Fruit fly (Drosophila melanogaster) whole organism, embryonic: ENCODE results near the gene MEP-1.

Experiments
- CG10147 ChIP-seq: fragments of 200-800 bp; sonication (Bioruptor generic); optimal IDR thresholded peaks from 2 replicates; lab custom pipeline; 2019; ENCODE audit warnings: missing biosample characterization, mild to moderate bottlenecking, missing genetic modification characterization, moderate library complexity
- CG10321 ChIP-seq: fragments of 200-800 bp; sonication (Bioruptor generic); IDR thresholded peaks from 2 replicates; pipeline ENCODE4 v1.3.6; 2022; ENCODE audit warnings: missing biosample characterization, missing genetic modification characterization
- CG11456 ChIP-seq: fragments of 200-800 bp; sonication (Bioruptor generic); IDR thresholded peaks from 3 replicates; pipeline ENCODE4 v1.3.6; 2022; ENCODE audit warnings: missing biosample characterization, missing genetic modification characterization
- CG13296 ChIP-seq: fragments of 200-800 bp; sonication (Bioruptor generic); optimal IDR thresholded peaks from 3 replicates; lab custom pipeline; 2018; ENCODE audit warnings: missing biosample characterization, mild to moderate bottlenecking, missing genetic modification characterization
- CG14667 ChIP-seq: fragments of 200-800 bp; sonication (Bioruptor generic); IDR thresholded peaks from 2 replicates; pipeline ENCODE4 v1.3.6; 2022; ENCODE audit warnings: missing biosample characterization, missing genetic modification characterization
- CG15601 ChIP-seq: fragments of 200-800 bp; sonication (Bioruptor generic); optimal IDR thresholded peaks from 3 replicates; lab custom pipeline; 2019; ENCODE audit warnings: missing biosample characterization, mild to moderate bottlenecking, missing genetic modification characterization, moderate library complexity
- CG17328 ChIP-seq: fragments of 200-800 bp; sonication (Bioruptor generic); IDR thresholded peaks from 2 replicates; pipeline ENCODE4 v1.3.6; 2022; ENCODE audit warnings: missing biosample characterization, missing genetic modification characterization
- CG18599 ChIP-seq: fragments of 200-800 bp; sonication (Bioruptor generic); optimal IDR thresholded peaks from 3 replicates; lab custom pipeline; 2017; ENCODE audit warnings: missing biosample characterization, missing genetic modification characterization, mild to moderate bottlenecking, moderate library complexity, missing genetic modification reagents
- CG2875 ChIP-seq: fragments of 200-800 bp; sonication (Bioruptor generic); optimal IDR thresholded peaks from 2 replicates; lab custom pipeline; 2017; ENCODE audit warnings: missing biosample characterization, mild to moderate bottlenecking, missing genetic modification characterization, missing genetic modification reagents
- CG32767 ChIP-seq: fragments of 200-800 bp; sonication (Bioruptor generic); IDR thresholded peaks from 2 replicates; pipeline ENCODE4 v1.3.6; 2022; ENCODE audit warnings: missing biosample characterization, missing genetic modification characterization
- CG3847 ChIP-seq: fragments of 200-800 bp; sonication (Bioruptor generic); IDR thresholded peaks from 2 replicates; pipeline ENCODE4 v1.3.6; 2022; ENCODE audit warnings: missing biosample characterization, missing genetic modification characterization
- CG4360 ChIP-seq: fragments of 200-800 bp; sonication (Bioruptor generic); IDR thresholded peaks from 2 replicates; pipeline ENCODE4 v1.3.6; 2022; ENCODE audit warnings: missing biosample characterization, missing genetic modification characterization
- CG4707 ChIP-seq: fragments of 200-800 bp; sonication (Bioruptor generic); optimal IDR thresholded peaks from 2 replicates; lab custom pipeline; 2018; ENCODE audit warnings: missing biosample characterization, mild to moderate bottlenecking, missing genetic modification characterization, moderate library complexity
- CG4854 ChIP-seq: fragments of 200-800 bp; sonication (Bioruptor generic); optimal IDR thresholded peaks from 2 replicates; lab custom pipeline; 2016; ENCODE audit warnings: missing biosample characterization, missing genetic modification characterization, inconsistent platforms
- CG7928 ChIP-seq: fragments of 200-800 bp; sonication (Bioruptor generic); optimal IDR thresholded peaks from 2 replicates; lab custom pipeline; 2017; ENCODE audit warnings: missing biosample characterization, mild to moderate bottlenecking, missing genetic modification characterization
- CG7963 ChIP-seq: fragments of 200-800 bp; sonication (Bioruptor generic); IDR thresholded peaks from 3 replicates; pipeline ENCODE4 v1.3.6; 2022; ENCODE audit warnings: missing biosample characterization, missing genetic modification characterization; ENCODE audit not compliant: partially characterized antibody
- D ChIP-seq, 2 experiments: fragments of 200-800 bp in 1 of 2; fragments of >200 bp in 1 of 2; sonication (Bioruptor generic) in 1 of 2; optimal IDR thresholded peaks; 2 replicates in 1 of 2; 3 replicates in 1 of 2; lab custom pipeline; 2017; ENCODE audit warnings: mild to moderate bottlenecking in 1 of 2, missing biosample characterization in 1 of 2, missing genetic modification characterization in 1 of 2, missing genetic modification reagents in 1 of 2
- Dek ChIP-seq: fragments of 200-800 bp; sonication (Bioruptor generic); optimal IDR thresholded peaks from 3 replicates; lab custom pipeline; 2019; ENCODE audit warnings: missing biosample characterization, mild to moderate bottlenecking, missing genetic modification characterization, moderate library complexity
- Doc2 ChIP-seq: fragments of 200-800 bp; sonication (Bioruptor generic); IDR thresholded peaks from 2 replicates; pipeline ENCODE4 v1.3.6; 2022; ENCODE audit warnings: missing biosample characterization, missing genetic modification characterization
- Drgx ChIP-seq: fragments of 200-800 bp; sonication (Bioruptor generic); IDR thresholded peaks from 2 replicates; pipeline ENCODE4 v1.3.6; 2022; ENCODE audit warnings: missing biosample characterization, missing genetic modification characterization
- E2f1 ChIP-seq: fragments of 200-800 bp; sonication (Bioruptor generic); IDR thresholded peaks from 2 replicates; pipeline ENCODE4 v1.3.6; 2022; ENCODE audit warnings: missing biosample characterization, missing genetic modification characterization
- Fer2 ChIP-seq: fragments of 200-800 bp; sonication (Bioruptor generic); optimal IDR thresholded peaks from 2 replicates; lab custom pipeline; 2018; ENCODE audit warnings: missing biosample characterization, mild to moderate bottlenecking, missing genetic modification characterization, moderate library complexity
- HLH4C ChIP-seq: fragments of 200-800 bp; sonication (Bioruptor generic); IDR thresholded peaks from 3 replicates; pipeline ENCODE4 v1.3.6; 2022; ENCODE audit warnings: missing biosample characterization, missing genetic modification characterization; ENCODE audit not compliant: partially characterized antibody
- HmgD ChIP-seq: fragments of 200-800 bp; sonication (Bioruptor generic); optimal IDR thresholded peaks from 3 replicates; lab custom pipeline; 2016; ENCODE audit warnings: missing biosample characterization, missing genetic modification characterization
- Kr ChIP-seq: fragments of 200-800 bp; sonication (Bioruptor generic); optimal IDR thresholded peaks from 2 replicates; lab custom pipeline; 2017; ENCODE audit warnings: missing biosample characterization, mild to moderate bottlenecking, missing genetic modification characterization
- Lhr ChIP-seq: fragments of 200-800 bp; sonication (Bioruptor generic); optimal IDR thresholded peaks from 3 replicates; lab custom pipeline; 2017; ENCODE audit warnings: mild to moderate bottlenecking, missing biosample characterization, missing genetic modification reagents, missing genetic modification characterization
- NK7.1 ChIP-seq: fragments of 200-800 bp; sonication (Bioruptor generic); optimal IDR thresholded peaks from 3 replicates; lab custom pipeline; 2016; ENCODE audit warnings: missing biosample characterization, missing genetic modification characterization
- Opbp ChIP-seq: fragments of 200-800 bp; sonication (Bioruptor generic); IDR thresholded peaks from 3 replicates; pipeline ENCODE4 v1.3.6; 2022; ENCODE audit warnings: missing biosample characterization, missing genetic modification characterization; ENCODE audit not compliant: partially characterized antibody
- Sin3A ChIP-seq: fragments of >200 bp; optimal IDR thresholded peaks from 2 replicates; lab custom pipeline; 2018
- aop ChIP-seq: fragments of 200-800 bp; sonication (Bioruptor generic); IDR thresholded peaks from 2 replicates; pipeline ENCODE4 v1.3.6; 2022; ENCODE audit warnings: missing biosample characterization, missing genetic modification characterization
- az2 ChIP-seq: fragments of 200-800 bp; sonication (Bioruptor generic); optimal IDR thresholded peaks from 3 replicates; lab custom pipeline; 2016; ENCODE audit warnings: missing biosample characterization, missing genetic modification characterization
- br ChIP-seq: fragments of >200 bp; optimal IDR thresholded peaks from 2 replicates; lab custom pipeline; 2017
- cad ChIP-seq: fragments of >200 bp; optimal IDR thresholded peaks from 2 replicates; lab custom pipeline; 2017; ENCODE audit warnings: missing biosample characterization, missing genetic modification characterization
- cato ChIP-seq: fragments of 200-800 bp; sonication (Bioruptor generic); optimal IDR thresholded peaks from 2 replicates; lab custom pipeline; 2016; ENCODE audit warnings: missing biosample characterization, missing genetic modification characterization, borderline replicate concordance
- dpn ChIP-seq, 2 experiments: fragments of 200-800 bp; sonication (Bioruptor generic); optimal IDR thresholded peaks; 3 replicates each; lab custom pipeline; 2016; ENCODE audit warnings: missing biosample characterization in 2 of 2, missing genetic modification characterization in 2 of 2
- fd3F ChIP-seq: fragments of 200-800 bp; sonication (Bioruptor generic); optimal IDR thresholded peaks from 2 replicates; lab custom pipeline; 2018; ENCODE audit warnings: missing biosample characterization, mild to moderate bottlenecking, missing genetic modification characterization, moderate library complexity
- gce ChIP-seq: fragments of 200-800 bp; sonication (Bioruptor generic); IDR thresholded peaks from 3 replicates; pipeline ENCODE4 v1.3.6; 2022; ENCODE audit warnings: missing biosample characterization, missing genetic modification characterization
- lov ChIP-seq, 2 experiments: fragments of 200-800 bp in 1 of 2; fragments of >200 bp in 1 of 2; sonication (Bioruptor generic) in 1 of 2; IDR thresholded peaks in 1 of 2; optimal IDR thresholded peaks in 1 of 2; 2 replicates in 1 of 2; 3 replicates in 1 of 2; pipeline versions ENCODE4 v1.3.6 to Lab custom; 2017 to 2022; ENCODE audit warnings: missing biosample characterization in 1 of 2, missing genetic modification characterization in 1 of 2
- oc ChIP-seq: fragments of 200-800 bp; sonication (Bioruptor generic); optimal IDR thresholded peaks from 2 replicates; lab custom pipeline; 2018; ENCODE audit warnings: missing biosample characterization, mild to moderate bottlenecking, missing genetic modification characterization, moderate library complexity
- pan ChIP-seq, 4 experiments: fragments of >200 bp in 3 of 4; fragments of 200-800 bp in 1 of 4; sonication (Bioruptor generic) in 1 of 4; optimal IDR thresholded peaks in 3 of 4; IDR thresholded peaks in 1 of 4; 2 replicates each; pipeline versions ENCODE4 v1.3.6 to Lab custom; 2017 to 2022; ENCODE audit warnings: missing biosample characterization in 2 of 4, missing genetic modification characterization in 2 of 4, mixed read lengths in 1 of 4
- pb ChIP-seq: fragments of 200-800 bp; sonication (Bioruptor generic); optimal IDR thresholded peaks from 3 replicates; lab custom pipeline; 2016; ENCODE audit warnings: missing biosample characterization, missing genetic modification characterization
- pfk ChIP-seq: fragments of 200-800 bp; sonication (Bioruptor generic); optimal IDR thresholded peaks from 2 replicates; lab custom pipeline; 2018; ENCODE audit warnings: missing biosample characterization, mild to moderate bottlenecking, missing genetic modification characterization, moderate library complexity
- pum ChIP-seq: fragments of 200-800 bp; sonication (Bioruptor generic); optimal IDR thresholded peaks from 2 replicates; lab custom pipeline; 2016; ENCODE audit warnings: missing biosample characterization, missing genetic modification characterization
- repo ChIP-seq: fragments of 200-800 bp; sonication (Bioruptor generic); optimal IDR thresholded peaks from 2 replicates; lab custom pipeline; 2016; ENCODE audit warnings: missing biosample characterization, missing genetic modification characterization
- sna ChIP-seq: fragments of 200-800 bp; sonication (Bioruptor generic); IDR thresholded peaks from 2 replicates; pipeline ENCODE4 v1.3.6; 2022; ENCODE audit warnings: missing biosample characterization, missing genetic modification characterization; ENCODE audit not compliant: partially characterized antibody
- sug ChIP-seq: fragments of 200-800 bp; optimal IDR thresholded peaks from 2 replicates; lab custom pipeline; 2019; ENCODE audit warnings: missing biosample characterization, mild to moderate bottlenecking, missing genetic modification characterization, moderate library complexity
- tll ChIP-seq, 2 experiments: fragments of 200-800 bp in 1 of 2; fragments of >200 bp in 1 of 2; sonication (Bioruptor generic) in 1 of 2; optimal IDR thresholded peaks; 2 replicates each; lab custom pipeline; 2017 to 2019; ENCODE audit warnings: missing biosample characterization in 2 of 2, missing genetic modification characterization in 2 of 2, mild to moderate bottlenecking in 1 of 2, moderate library complexity in 1 of 2
- wdn ChIP-seq: fragments of 200-800 bp; sonication (Bioruptor generic); IDR thresholded peaks from 2 replicates; pipeline ENCODE4 v1.3.6; 2022; ENCODE audit warnings: missing biosample characterization, missing genetic modification characterization

The MEP-1 gene

dm6 chr3L:2589167-2589910, 42.2 kb upstream of the MEP-1 start, which contains the start of gene dos (continued):
- TF ChIP-seq Dek (tag; lab: Kevin White, UChicago) (peak; percentile 16), Kr (GFP tag; lab: Kevin White, UChicago) (no peak), E2f1 (no peak), CG7963 (GFP tag; lab: Robert Waterston, UW) (0 out of 3 replicates have a peak, but pooled peaks have one; percentile 52), CG10321 (GFP tag; lab: Robert Waterston, UW) (no peak), CG11456 (GFP tag; lab: Robert Waterston, UW) (no peak), Lhr (GFP tag; lab: Kevin White, UChicago) (peak; percentile 61), D (optimal IDR thresholded peaks at IDR 0.05; lab: Kevin White, UChicago) (no peak), D (GFP tag; optimal IDR thresholded peaks at IDR 0.05; lab: Kevin White, UChicago) (no peak), pb (GFP tag; lab: Kevin White, UChicago) (no peak), CG2875 (GFP tag; lab: Kevin White, UChicago) (no peak), tll (GFP tag; optimal IDR thresholded peaks at IDR 0.05; lab: Kevin White, UChicago) (no peak), Drgx (GFP tag; lab: Robert Waterston, UW) (no peak), pan (optimal IDR thresholded peaks at IDR 0.05; lab: Kevin White, UChicago) (no peak), pan (GFP tag; optimal IDR thresholded peaks at IDR 0.05 in 1 of 2, IDR thresholded peaks at IDR 0.05 in 1 of 2) (no peak), gce (GFP tag; lab: Robert Waterston, UW) (0 out of 3 replicates have a peak, but pooled peaks have one; percentile 38), pfk (GFP tag; lab: Kevin White, UChicago) (no peak), pum (GFP tag; lab: Kevin White, UChicago) (no peak), HLH4C (GFP tag; lab: Robert Waterston, UW) (peak; percentile 75), CG15601 (tag; lab: Kevin White, UChicago) (peak; percentile 54), br (lab: Kevin White, UChicago) (no peak), az2 (GFP tag; lab: Kevin White, UChicago) (peak; percentile 32), aop (GFP tag; lab: Robert Waterston, UW) (no peak), CG7928 (GFP tag; lab: Kevin White, UChicago) (peak; percentile 27), CG4360 (GFP tag; lab: Robert Waterston, UW) (no peak), Sin3A (lab: Kevin White, UChicago) (peak; percentile 19), cad (GFP tag; lab: Kevin White, UChicago) (no peak), CG10147 (GFP tag; lab: Kevin White, UChicago) (no peak), CG13296 (GFP tag; lab: Kevin White, UChicago) (peak; percentile 35), fd3F (peak; percentile 6), CG4707 (GFP tag; lab: Kevin White, UChicago) (no peak), CG3847 (GFP tag; lab: Robert Waterston, UW) (peak; percentile 53), Opbp (peak; percentile 76; the same call in 2 of the 3 replicates), Doc2 (GFP tag; lab: Robert Waterston, UW) (no peak), HmgD (no peak), CG4854 (GFP tag; lab: Kevin White, UChicago) (peak; percentile 49), NK7.1 (no peak), wdn (GFP tag; lab: Robert Waterston, UW) (no peak), CG32767 (GFP tag; lab: Robert Waterston, UW) (no peak), CG17328 (no peak), repo (GFP tag; lab: Kevin White, UChicago) (no peak), lov (optimal IDR thresholded peaks at IDR 0.05; lab: Kevin White, UChicago) (no peak), lov (GFP tag; IDR thresholded peaks at IDR 0.05; lab: Robert Waterston, UW) (no peak), CG18599 (GFP tag; lab: Kevin White, UChicago) (peak; percentile 41), Fer2 (tag; lab: Kevin White, UChicago) (no peak), CG14667 (GFP tag; lab: Robert Waterston, UW) (no peak), sna (peak; percentile 67; the same call in 1 of the 2 replicates), cato (peak; percentile 22), sug (tag; lab: Kevin White, UChicago) (peak; percentile 69), oc (tag; lab: Kevin White, UChicago) (peak; percentile 6), dpn (GFP tag; optimal IDR thresholded peaks at IDR 0.05; lab: Kevin White, UChicago) (peak; percentile 43 to 66)
